Worm (Caenorhabditis elegans) whole organism, young adult: ENCODE results near the gene gln-5.
A peak's percentile ranks its signal among the peaks of the same experiment; 100 is the strongest.

Experiments
- B0019.2 ChIP-seq: fragments of 200-800 bp; sonication (Bioruptor generic); conservative IDR thresholded peaks from 2 replicates; pipeline ENCODE4 v1.3.6; 2022; ENCODE audit warnings: missing genetic modification reagents, missing genetic modification characterization, missing compliant biosample characterization
- B0336.3 ChIP-seq: fragments of 200-800 bp; sonication (Bioruptor generic); IDR thresholded peaks from 2 replicates; pipeline ENCODE4 v1.3.6; 2022; ENCODE audit warnings: missing genetic modification characterization, missing compliant biosample characterization
- F37B4.10 ChIP-seq: fragments of 200-800 bp; sonication (Bioruptor generic); IDR thresholded peaks from 2 replicates; pipeline ENCODE4 v1.3.6; 2022; ENCODE audit warnings: missing genetic modification characterization, missing compliant biosample characterization
- F49E8.2 ChIP-seq: sonication (generic microtip); optimal IDR thresholded peaks from 3 replicates; lab custom pipeline; 2017; ENCODE audit warnings: missing genetic modification characterization, mild to moderate bottlenecking, missing compliant biosample characterization, antibody characterized with exemption, moderate library complexity; ENCODE audit not compliant: insufficient read depth
- F57A8.1 ChIP-seq: fragments of 200-800 bp; sonication (Bioruptor generic); optimal IDR thresholded peaks from 2 replicates; lab custom pipeline; 2018; ENCODE audit warnings: mild to moderate bottlenecking, missing genetic modification characterization, moderate library complexity, missing compliant biosample characterization
- F57C9.4 ChIP-seq: sonication (generic microtip); optimal IDR thresholded peaks from 2 replicates; lab custom pipeline; 2017; ENCODE audit warnings: mild to moderate bottlenecking, missing genetic modification characterization, missing compliant biosample characterization
- Y53G8AR.9 ChIP-seq: fragments of 200-800 bp; sonication (Bioruptor generic); conservative IDR thresholded peaks from 2 replicates; pipeline ENCODE4 v1.3.6; 2022; ENCODE audit warnings: missing genetic modification reagents, missing genetic modification characterization, missing compliant biosample characterization
- Y56A3A.18 ChIP-seq: fragments of 200-800 bp; sonication (Bioruptor generic); IDR thresholded peaks from 2 replicates; pipeline ENCODE4 v1.3.6; 2022; ENCODE audit warnings: missing genetic modification reagents, missing genetic modification characterization, missing compliant biosample characterization
- Y79H2A.3 ChIP-seq: fragments of 200-800 bp; sonication (Bioruptor generic); conservative IDR thresholded peaks from 2 replicates; pipeline ENCODE4 v1.3.6; 2022; ENCODE audit warnings: missing genetic modification reagents, missing genetic modification characterization, missing compliant biosample characterization
- ZK185.1 ChIP-seq: sonication (generic microtip); optimal IDR thresholded peaks from 2 replicates; lab custom pipeline; 2016; ENCODE audit warnings: mild to moderate bottlenecking, missing genetic modification characterization, missing compliant biosample characterization; ENCODE audit not compliant: poor library complexity, severe bottlenecking
- ama-1 ChIP-seq, 3 experiments: fragments of 150-350 bp in 1 of 3; sonication (generic microtip) in 2 of 3; optimal IDR thresholded peaks; 2 replicates each; lab custom pipeline; 2014 to 2018; ENCODE audit warnings: missing biosample characterization in 2 of 3, missing genetic modification characterization in 2 of 3, missing genetic modification reagents in 2 of 3
- athp-1 ChIP-seq: sonication (generic microtip); optimal IDR thresholded peaks from 2 replicates; lab custom pipeline; 2017; ENCODE audit warnings: mild to moderate bottlenecking, missing genetic modification characterization, missing compliant biosample characterization
- attf-3 ChIP-seq: fragments of 200-800 bp; sonication (Bioruptor generic); conservative IDR thresholded peaks from 2 replicates; pipeline ENCODE4 v1.3.6; 2022; ENCODE audit warnings: missing genetic modification reagents, missing genetic modification characterization, missing compliant biosample characterization
- ccch-3 ChIP-seq: fragments of 200-800 bp; sonication (Bioruptor generic); optimal IDR thresholded peaks from 2 replicates; lab custom pipeline; 2018; ENCODE audit warnings: mild to moderate bottlenecking, missing genetic modification characterization, missing compliant biosample characterization
- ceh-58 ChIP-seq: fragments of 200-800 bp; sonication (Bioruptor generic); IDR thresholded peaks from 2 replicates; pipeline ENCODE4 v1.3.6; 2022; ENCODE audit warnings: missing genetic modification characterization, missing compliant biosample characterization
- ceh-91 ChIP-seq: fragments of 200-800 bp; sonication (Bioruptor generic); IDR thresholded peaks from 2 replicates; pipeline ENCODE4 v1.3.6; 2022; ENCODE audit warnings: missing genetic modification reagents, missing genetic modification characterization, missing compliant biosample characterization
- egl-44 ChIP-seq: fragments of 200-800 bp; sonication (Bioruptor generic); IDR thresholded peaks from 2 replicates; pipeline ENCODE4 v1.3.6; 2022; ENCODE audit warnings: missing genetic modification reagents, missing genetic modification characterization, missing compliant biosample characterization
- him-1 ChIP-seq: sonication (generic microtip); optimal IDR thresholded peaks from 2 replicates; lab custom pipeline; 2016; ENCODE audit warnings: missing genotype, missing genetic modification reagents, missing genetic modification characterization, missing compliant biosample characterization
- hmg-1.2 ChIP-seq: fragments of 200-800 bp; sonication (Bioruptor generic); IDR thresholded peaks from 2 replicates; pipeline ENCODE4 v1.3.6; 2022; ENCODE audit warnings: missing genetic modification reagents, missing genetic modification characterization, missing compliant biosample characterization
- let-526 ChIP-seq: fragments of 200-800 bp; sonication (Bioruptor generic); IDR thresholded peaks from 2 replicates; pipeline ENCODE4 v1.3.6; 2022; ENCODE audit warnings: missing genetic modification reagents, missing genetic modification characterization, missing compliant biosample characterization
- lin-35 ChIP-seq, 3 experiments: fragments of 150-350 bp in 2 of 3; sonication (generic microtip) in 1 of 3; optimal IDR thresholded peaks; 2 replicates each; lab custom pipeline; 2014 to 2018; ENCODE audit warnings: missing biosample characterization in 3 of 3, missing genetic modification characterization in 3 of 3, missing genetic modification reagents in 3 of 3
- lin-40 ChIP-seq: sonication (generic microtip); optimal IDR thresholded peaks from 2 replicates; lab custom pipeline; 2016; ENCODE audit warnings: missing genetic modification characterization, mild to moderate bottlenecking, missing compliant biosample characterization, missing genotype, missing genetic modification reagents
- lsl-1 ChIP-seq: fragments of 200-800 bp; sonication (Bioruptor generic); optimal IDR thresholded peaks from 2 replicates; lab custom pipeline; 2018; ENCODE audit warnings: mild to moderate bottlenecking, missing genetic modification characterization, moderate library complexity, missing compliant biosample characterization
- nfya-2 ChIP-seq: fragments of 200-800 bp; sonication (Bioruptor generic); IDR thresholded peaks from 2 replicates; pipeline ENCODE4 v1.3.6; 2022; ENCODE audit warnings: missing genetic modification reagents, missing genetic modification characterization, missing compliant biosample characterization
- nhr-120 ChIP-seq: fragments of 200-800 bp; sonication (Bioruptor generic); IDR thresholded peaks from 2 replicates; pipeline ENCODE4 v1.3.6; 2022; ENCODE audit warnings: missing genetic modification characterization, missing compliant biosample characterization
- pbrm-1 ChIP-seq: fragments of 200-800 bp; sonication (Bioruptor generic); IDR thresholded peaks from 2 replicates; pipeline ENCODE4 v1.3.6; 2022; ENCODE audit warnings: missing genetic modification reagents, missing genetic modification characterization, missing compliant biosample characterization
- rcor-1 ChIP-seq: fragments of 200-800 bp; sonication (Bioruptor generic); IDR thresholded peaks from 2 replicates; pipeline ENCODE4 v1.3.6; 2022; ENCODE audit warnings: missing genetic modification reagents, missing genetic modification characterization, missing compliant biosample characterization
- rec-8 ChIP-seq, 2 experiments: sonication (generic microtip); optimal IDR thresholded peaks; 2 replicates each; lab custom pipeline; 2016; ENCODE audit warnings: mild to moderate bottlenecking in 2 of 2, missing genetic modification characterization in 2 of 2, missing genetic modification reagents in 2 of 2, missing genotype in 2 of 2, missing biosample characterization in 1 of 2, missing compliant biosample characterization in 1 of 2, moderate library complexity in 1 of 2
- snpc-4 ChIP-seq, 5 experiments: fragments of 150-350 bp in 1 of 5; sonication (generic microtip) in 4 of 5; optimal IDR thresholded peaks; 2 replicates each; lab custom pipeline; 2014 to 2018; ENCODE audit warnings: missing genetic modification characterization in 5 of 5, missing biosample characterization in 3 of 5, antibody characterized with exemption in 2 of 5, mild to moderate bottlenecking in 2 of 5, missing compliant biosample characterization in 2 of 5, missing genotype in 2 of 5, moderate library complexity in 2 of 5, missing genetic modification reagents in 1 of 5
- sptf-2 ChIP-seq: fragments of 200-800 bp; sonication (Bioruptor generic); optimal IDR thresholded peaks from 2 replicates; lab custom pipeline; 2018; ENCODE audit warnings: mild to moderate bottlenecking, missing genetic modification characterization, missing compliant biosample characterization
- tbp1 ChIP-seq: fragments of 200-800 bp; sonication (Bioruptor generic); optimal IDR thresholded peaks from 2 replicates; lab custom pipeline; 2018; ENCODE audit warnings: mild to moderate bottlenecking, missing genetic modification characterization, missing compliant biosample characterization
- tbx-9 ChIP-seq: sonication (generic microtip); optimal IDR thresholded peaks from 2 replicates; lab custom pipeline; 2016; ENCODE audit warnings: borderline replicate concordance, missing genetic modification characterization, inconsistent platforms, missing compliant biosample characterization
- tlf-1 ChIP-seq: fragments of 200-800 bp; sonication (Bioruptor generic); optimal IDR thresholded peaks from 2 replicates; lab custom pipeline; 2018; ENCODE audit warnings: mild to moderate bottlenecking, missing genetic modification characterization, missing compliant biosample characterization
- unc-62 ChIP-seq: fragments of 150-350 bp; optimal IDR thresholded peaks from 2 replicates; lab custom pipeline; 2014; ENCODE audit warnings: missing biosample characterization, missing genetic modification reagents, missing genetic modification characterization
- zim-3 ChIP-seq: sonication (generic microtip); optimal IDR thresholded peaks from 2 replicates; lab custom pipeline; 2017; ENCODE audit warnings: mild to moderate bottlenecking, missing genetic modification characterization, moderate library complexity, missing compliant biosample characterization
- ztf-18 ChIP-seq: sonication (generic microtip); optimal IDR thresholded peaks from 2 replicates; lab custom pipeline; 2016; ENCODE audit warnings: missing genotype, mild to moderate bottlenecking, missing genetic modification characterization, missing compliant biosample characterization
- ztf-3 ChIP-seq: fragments of 200-800 bp; sonication (Bioruptor generic); optimal IDR thresholded peaks from 2 replicates; lab custom pipeline; 2018; ENCODE audit warnings: mild to moderate bottlenecking, missing genetic modification characterization, missing compliant biosample characterization
- ztf-6 ChIP-seq: fragments of 200-800 bp; sonication (Bioruptor generic); IDR thresholded peaks from 2 replicates; pipeline ENCODE4 v1.3.6; 2022; ENCODE audit warnings: missing genetic modification reagents, missing genetic modification characterization, missing compliant biosample characterization

gln-5 gene

ce11 chrIV:17262385-17262784, 11.1 kb downstream of the gln-5 start, which contains the start of gene ZK550.6:
Gene ZK550.6, minus strand, starts transcription at chrIV:17262485.
- TF ChIP-seq F57C9.4 (tag; lab: Kevin White, UChicago) (no peak), Y56A3A.18 (GFP tag; lab: Robert Waterston, UW) (0 out of 2 replicates have a peak, but pooled peaks have one; percentile 34), B0336.3 (GFP tag; lab: Robert Waterston, UW) (peak; percentile 41; the same call in 1 of the 2 replicates)

- TF ChIP-seq sptf-2 (GFP tag; lab: Kevin White, UChicago) (no peak), ztf-6 (GFP tag; lab: Robert Waterston, UW) (no peak), ZK185.1 (no peak), egl-44 (GFP tag; lab: Robert Waterston, UW) (no peak), lsl-1 (GFP tag; lab: Kevin White, UChicago) (no peak), F37B4.10 (GFP tag; lab: Robert Waterston, UW) (no peak), tlf-1 (GFP tag; lab: Kevin White, UChicago) (no peak), hmg-1.2 (GFP tag; lab: Robert Waterston, UW) (no peak), nfya-2 (GFP tag; lab: Robert Waterston, UW) (no peak), pbrm-1 (GFP tag; lab: Robert Waterston, UW) (no peak)
These were observed 14.1 kb downstream of the gln-5 start, which contains the start of gene phyh-1 for ce11 chrIV:17259310-17259709. Gene phyh-1, minus strand, starts transcription at chrIV:17259410.

- TF ChIP-seq zim-3 (tag; lab: Kevin White, UChicago) (no peak), tlf-1 (GFP tag; lab: Kevin White, UChicago) (no peak), Y53G8AR.9 (GFP tag; lab: Robert Waterston, UW) (no peak), him-1 (no peak), unc-62 (GFP tag; lab: Kevin White, UChicago) (no peak), attf-3 (no peak), athp-1 (tag; lab: Kevin White, UChicago) (no peak), rcor-1 (no peak), tbx-9 (no peak)
These were observed 14.6 kb downstream of the gln-5 start for ce11 chrIV:17258824-17259223.

ce11 chrIV:17255001-17255400, 18.5 kb downstream of the gln-5 start, which contains the start of gene gtf-2E1:
Gene gtf-2E1, plus strand, starts transcription at chrIV:17255301.
- TF ChIP-seq Y79H2A.3 (GFP tag; lab: Robert Waterston, UW) (no peak), snpc-4 (GFP tag; optimal IDR thresholded peaks at IDR 0.05; lab: Kevin White, UChicago) (no peak), snpc-4 (tag; optimal IDR thresholded peaks at IDR 0.05; lab: Kevin White, UChicago) (peak in 1 of 4 experiments; percentile 6), ama-1 (optimal IDR thresholded peaks at IDR 0.05; lab: Kevin White, UChicago) (no peak), ama-1 (GFP tag; optimal IDR thresholded peaks at IDR 0.05; lab: Kevin White, UChicago) (no peak)

ce11 chrIV:17253435-17253834, 20.0 kb downstream of the gln-5 start:
- TF ChIP-seq hmg-1.2 (GFP tag; lab: Robert Waterston, UW) (no peak), ztf-18 (tag; lab: Kevin White, UChicago) (no peak), ceh-58 (GFP tag; lab: Robert Waterston, UW) (no peak), tbp1 (GFP tag; lab: Kevin White, UChicago) (no peak)
- TF ChIP-seq, all 124 proteins: peak for 0

ce11 chrIV:17249691-17250181, 23.7 kb downstream of the gln-5 start, which contains the start of gene eelo-2:
Gene eelo-2, plus strand, starts transcription at chrIV:17250131.
- TF ChIP-seq let-526 (GFP tag; lab: Robert Waterston, UW) (peak; percentile 95), lin-35 (GFP tag; optimal IDR thresholded peaks at IDR 0.05; lab: Kevin White, UChicago) (peak; percentile 90 to 99 (median 95)), ccch-3 (GFP tag; lab: Kevin White, UChicago) (peak; percentile 51), snpc-4 (GFP tag; optimal IDR thresholded peaks at IDR 0.05; lab: Kevin White, UChicago) (peak; percentile 94), snpc-4 (tag; optimal IDR thresholded peaks at IDR 0.05; lab: Kevin White, UChicago) (peak; percentile 90 to 97 (median 97)), nhr-120 (GFP tag; lab: Robert Waterston, UW) (0 out of 2 replicates have a peak, but pooled peaks have one; percentile 63), tlf-1 (GFP tag; lab: Kevin White, UChicago) (peak; percentile 98), rec-8 (tag; optimal IDR thresholded peaks at IDR 0.05; lab: Kevin White, UChicago) (peak in 1 of 2 experiments; percentile 22), ceh-91 (GFP tag; lab: Robert Waterston, UW) (peak; percentile 91), B0019.2 (GFP tag; lab: Robert Waterston, UW) (peak; percentile 64), F57A8.1 (GFP tag; lab: Kevin White, UChicago) (no peak), ztf-3 (GFP tag; lab: Kevin White, UChicago) (peak; percentile 74), lin-40 (tag; lab: Kevin White, UChicago) (peak; percentile 98), F49E8.2 (tag; lab: Kevin White, UChicago) (peak; percentile 86)
